Fruit fly (Drosophila melanogaster) whole organism, larva: Measurements from ENCODE around the gene CG43813.
A peak's percentile ranks its signal among the peaks of the same experiment; 100 is the strongest.

ENCODE experiments used
- noc ChIP-seq: fragments of 200-800 bp; sonication (Bioruptor generic); optimal IDR thresholded peaks from 3 replicates; lab custom pipeline; 2019; ENCODE audit warnings: missing biosample characterization, mild to moderate bottlenecking, missing genetic modification characterization, moderate library complexity

CG43813 gene

DNA sequence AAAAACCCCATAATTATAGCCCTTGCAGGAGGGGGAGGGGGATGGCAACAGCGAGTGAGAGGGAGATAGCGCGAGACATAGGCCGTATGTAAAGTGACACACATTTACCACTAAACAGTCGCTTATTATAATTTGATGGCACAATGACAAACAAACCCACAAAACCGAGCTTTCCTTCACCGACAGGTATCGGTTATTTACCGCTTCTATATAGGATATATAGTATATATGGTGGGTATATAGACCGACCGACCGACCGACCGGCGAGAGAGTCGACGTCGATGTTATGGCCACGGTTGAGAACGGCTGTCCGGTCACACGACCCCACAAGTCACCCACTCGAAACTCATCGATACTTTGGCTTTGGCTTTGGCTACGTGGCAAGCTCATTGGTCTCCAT is 3.0 kb upstream of the CG43813 start:
- TF ChIP-seq noc (tag; lab: Kevin White, UChicago) = no peak

DNA sequence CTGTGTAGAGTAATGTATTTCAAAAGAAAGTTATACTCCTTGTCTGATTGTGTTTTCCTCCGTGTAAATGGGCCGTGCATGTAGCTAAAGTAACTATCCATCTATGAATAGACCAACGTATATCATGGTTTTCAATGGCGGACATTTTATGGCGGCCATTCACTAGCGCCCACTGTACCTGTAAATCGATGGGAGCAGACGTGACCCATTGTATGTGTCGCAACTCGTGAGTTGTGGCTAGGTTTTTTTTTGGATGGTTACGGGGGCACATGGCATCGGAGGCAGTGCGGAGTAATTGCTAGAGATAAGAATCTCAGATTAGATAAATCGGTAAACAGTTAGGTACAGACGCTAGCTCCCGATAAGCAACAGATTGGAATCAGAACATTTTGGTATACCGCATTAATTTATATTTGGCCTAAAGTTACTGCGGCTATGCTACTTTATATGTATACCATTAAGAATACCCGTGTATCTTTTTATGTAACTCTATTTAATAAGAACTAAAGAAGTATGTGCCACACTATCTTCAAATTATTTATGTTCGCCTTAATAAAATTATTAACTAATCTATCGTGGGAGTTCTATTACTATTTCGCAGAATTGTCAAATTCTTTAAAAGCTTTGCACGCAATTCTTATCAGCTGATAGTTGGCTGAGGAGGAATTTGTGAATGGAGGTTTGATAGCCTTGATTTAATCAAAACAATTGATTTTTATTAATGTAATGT is 2.3 kb upstream of the CG43813 start:
- TF ChIP-seq noc (tag; lab: Kevin White, UChicago) = peak; percentile 4

DNA sequence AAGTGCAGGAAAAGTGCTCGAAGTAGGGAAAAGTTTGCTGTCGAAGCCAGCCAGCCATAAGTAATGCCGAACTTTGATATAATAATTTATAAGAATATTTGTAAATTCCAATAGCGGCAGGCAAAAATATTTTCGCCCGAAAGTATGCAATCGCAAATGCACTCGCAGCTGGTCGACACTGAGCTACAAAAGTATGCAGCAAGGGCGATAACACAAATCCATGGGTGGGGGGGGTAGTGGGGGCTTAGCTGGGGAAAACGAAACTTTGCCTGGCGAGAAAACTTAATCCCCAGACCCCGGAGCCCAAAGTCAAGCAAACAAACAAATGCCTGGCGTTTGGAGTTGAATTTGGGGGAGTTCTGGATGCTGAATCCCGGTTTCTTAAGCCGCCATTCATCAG is 2.4 kb downstream of the CG43813 start:
- TF ChIP-seq noc (tag; lab: Kevin White, UChicago) = no peak

DNA sequence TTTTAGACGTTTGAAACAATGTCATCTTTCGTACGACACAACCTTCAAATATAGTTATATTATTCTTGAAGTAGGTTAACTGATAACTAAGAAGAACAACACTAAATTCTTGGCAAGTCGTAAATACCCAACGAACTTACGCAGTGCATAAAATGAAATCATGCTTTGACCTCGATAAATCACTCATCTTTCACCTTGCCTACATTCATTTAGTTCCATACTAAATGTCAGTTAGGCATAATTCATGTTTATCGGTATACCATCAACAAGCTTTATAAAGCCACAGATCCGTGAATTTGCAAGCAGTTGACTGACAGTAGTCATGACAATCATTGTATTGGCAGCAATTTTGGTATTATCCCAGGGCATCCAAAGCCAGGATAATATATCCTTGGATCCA is 5.5 kb downstream of the CG43813 start, which contains the start of gene CG31862:
Gene CG31862 (plus strand): TSS at position 301 of the 400 bp plus-strand sequence.
- TF ChIP-seq noc (tag; lab: Kevin White, UChicago) = no peak

DNA sequence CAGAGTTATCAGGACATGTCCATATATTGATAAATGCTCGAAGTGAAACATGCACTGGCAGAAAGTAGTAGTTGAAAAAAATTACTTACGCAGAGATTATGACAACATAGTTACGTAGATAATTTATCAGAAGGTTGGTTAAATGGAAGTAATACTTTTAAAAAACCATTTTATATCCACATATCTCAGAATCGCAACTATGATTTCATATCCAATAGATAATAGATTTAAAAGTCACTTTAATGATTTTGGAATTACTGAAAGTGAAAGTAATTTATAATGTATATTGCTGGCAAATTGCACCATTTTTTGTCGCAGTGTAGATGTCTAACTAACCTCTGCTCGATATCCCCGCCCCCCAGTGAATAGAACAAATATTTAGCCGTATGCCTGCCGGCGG is 6.9 kb downstream of the CG43813 start:
- no peak for TF ChIP-seq noc (tag; lab: Kevin White, UChicago)

DNA sequence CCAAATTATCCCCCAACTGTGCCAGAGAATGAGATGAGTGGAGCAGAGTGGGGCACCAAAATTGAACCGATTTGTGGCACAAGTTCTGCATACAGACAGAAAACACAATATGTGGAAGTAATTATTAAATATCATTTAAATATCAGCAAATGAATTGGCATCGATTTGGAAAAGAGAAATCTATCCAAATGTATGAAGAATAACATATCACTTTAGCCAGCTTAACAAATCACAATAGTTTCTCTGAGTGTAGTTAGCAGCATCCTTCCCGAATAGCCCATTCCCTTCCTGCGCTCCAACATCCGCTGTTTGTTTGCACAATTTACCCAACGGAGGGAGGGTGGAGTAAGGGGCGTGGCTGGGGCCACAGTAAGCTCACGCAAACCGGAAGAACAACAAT is 29.2 kb downstream of the CG43813 start:
- no peak for TF ChIP-seq noc (tag; lab: Kevin White, UChicago)
